Worm (Caenorhabditis elegans): ENCODE results near the gene Y49F6B.6.

DNA sequence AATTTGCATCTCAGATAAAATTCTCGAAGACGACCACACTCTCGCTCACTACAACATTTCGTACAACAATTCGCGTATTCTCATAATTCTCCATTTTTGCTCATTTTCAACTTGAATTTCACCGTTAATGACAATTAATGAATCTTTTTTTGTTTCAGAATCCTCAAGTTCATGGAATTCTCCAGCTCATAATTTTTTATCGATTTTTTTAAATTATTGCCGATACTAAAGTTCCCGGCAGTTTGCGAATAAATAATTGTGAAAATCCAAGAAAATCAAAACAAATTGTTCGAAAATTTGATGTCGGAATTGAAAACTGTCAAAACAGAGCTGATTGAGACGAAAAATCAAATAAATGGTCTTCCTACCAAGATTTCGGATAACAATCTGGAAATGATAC lies 25.0 kb upstream of the Y49F6B.6 start, which contains the start of gene C16C8.21:
- TF ChIP-seq lin-13 (tag; optimal IDR thresholded peaks at IDR 0.05): no peak
- no peak for TF ChIP-seq snpc-4 (tag; optimal IDR thresholded peaks at IDR 0.05)
- TF ChIP-seq nhr-12 (tag; optimal IDR thresholded peaks at IDR 0.05): no peak
- no peak for TF ChIP-seq ham-2 (GFP tag; optimal IDR thresholded peaks at IDR 0.05)
- no peak for TF ChIP-seq unc-62 (GFP tag; optimal IDR thresholded peaks at IDR 0.05)
- TF ChIP-seq pha-4 (tag; optimal IDR thresholded peaks at IDR 0.05): no peak
- TF ChIP-seq bed-3 (GFP tag; optimal IDR thresholded peaks at IDR 0.05): no peak
